Worm (Caenorhabditis elegans): Measurements from ENCODE around the gene srd-46.
"Not testable (repeated sequence)": the region's sequence is repeated elsewhere in the genome, so short reads cannot be mapped to it uniquely, and the experiment has no call there.

- TF ChIP-seq ceh-82, ztf-11, lin-39 (tag; optimal IDR thresholded peaks at IDR 0.05): not testable (repeated sequence)
Observed at ce11 chrX:12308045-12308499, 23.8 kb upstream of the srd-46 start, which contains the start of gene F17A2.16.

Data from whole organism, L2 larva.